Worm (Caenorhabditis elegans): ENCODE results near the gene Y73B6BL.288.

The Y73B6BL.288 gene

ce11 chrIV:6337353-6337752 lies 5.0 kb downstream of the Y73B6BL.288 start, which contains the start of gene ipla-6:
Gene ipla-6 (plus strand): TSS chrIV:6337653.
- TF ChIP-seq ceh-43 (GFP tag; optimal IDR thresholded peaks at IDR 0.05) (no peak), nhr-2 (tag; optimal IDR thresholded peaks at IDR 0.05) (no peak), sem-2 (GFP tag; optimal IDR thresholded peaks at IDR 0.05) (no peak), flh-1 (GFP tag; optimal IDR thresholded peaks at IDR 0.05) (no peak)

- TF ChIP-seq ceh-43 (GFP tag; optimal IDR thresholded peaks at IDR 0.05) (no peak), nhr-28 (tag; optimal IDR thresholded peaks at IDR 0.05) (no peak), nhr-2 (tag; optimal IDR thresholded peaks at IDR 0.05) (no peak), zip-8 (tag; optimal IDR thresholded peaks at IDR 0.05) (peak; percentile 43), nhr-76 (tag; optimal IDR thresholded peaks at IDR 0.05) (no peak), tbx-8 (GFP tag; optimal IDR thresholded peaks at IDR 0.05) (no peak), ceh-39 (tag; optimal IDR thresholded peaks at IDR 0.05) (no peak), mep-1 (tag; optimal IDR thresholded peaks at IDR 0.05) (peak; percentile 20), elt-3 (tag; optimal IDR thresholded peaks at IDR 0.05) (peak; percentile 61), unc-62 (GFP tag; optimal IDR thresholded peaks at IDR 0.05) (peak; percentile 78), unc-39 (tag; optimal IDR thresholded peaks at IDR 0.05) (no peak), unc-120 (tag; optimal IDR thresholded peaks at IDR 0.05; ENCODE audit: poor library complexity, severe bottlenecking) (peak; percentile 39), ces-1 (GFP tag; optimal IDR thresholded peaks at IDR 0.05) (peak; percentile 77), cnd-1 (tag; optimal IDR thresholded peaks at IDR 0.05) (peak; percentile 15), elt-1 (tag; optimal IDR thresholded peaks at IDR 0.05; ENCODE audit: borderline replicate concordance, insufficient read depth) (no peak), ham-2 (GFP tag; optimal IDR thresholded peaks at IDR 0.05) (peak; percentile 22), sptf-1 (tag; optimal IDR thresholded peaks at IDR 0.05) (no peak), drap-1 (GFP tag; optimal IDR thresholded peaks at IDR 0.05) (peak; percentile 0), nhr-12 (tag; optimal IDR thresholded peaks at IDR 0.05) (no peak), lsy-2 (tag; optimal IDR thresholded peaks at IDR 0.05) (peak; percentile 39), ztf-11 (tag; optimal IDR thresholded peaks at IDR 0.05) (no peak), lin-32 (GFP tag; optimal IDR thresholded peaks at IDR 0.05) (no peak), lin-13 (tag; optimal IDR thresholded peaks at IDR 0.05) (peak; percentile 22), blmp-1 (tag; optimal IDR thresholded peaks at IDR 0.05) (peak; percentile 4), hlh-1 (tag; optimal IDR thresholded peaks at IDR 0.05) (no peak), pha-4 (tag; optimal IDR thresholded peaks at IDR 0.05) (peak; percentile 70), sem-2 (GFP tag; optimal IDR thresholded peaks at IDR 0.05) (no peak), M03D4.4 (tag; optimal IDR thresholded peaks at IDR 0.05) (peak; percentile 6), nhr-237 (tag; optimal IDR thresholded peaks at IDR 0.05) (peak; percentile 33), bed-3 (GFP tag; optimal IDR thresholded peaks at IDR 0.05) (no peak), snpc-4 (tag; optimal IDR thresholded peaks at IDR 0.05) (no peak), mab-5 (tag; optimal IDR thresholded peaks at IDR 0.05) (no peak)
Measured at ce11 chrIV:6336748-6337147, 5.6 kb downstream of the Y73B6BL.288 start.

- TF ChIP-seq ces-1 (GFP tag; optimal IDR thresholded peaks at IDR 0.05) (peak; percentile 9), ceh-43 (GFP tag; optimal IDR thresholded peaks at IDR 0.05) (no peak)
Measured at ce11 chrIV:6335908-6336307, 6.4 kb downstream of the Y73B6BL.288 start, which contains the start of gene mif-4. Gene mif-4 (minus strand): TSS chrIV:6335994.

- TF ChIP-seq mls-2 (tag; optimal IDR thresholded peaks at IDR 0.05) (no peak), flh-1 (GFP tag; optimal IDR thresholded peaks at IDR 0.05) (no peak), elt-1 (tag; optimal IDR thresholded peaks at IDR 0.05; ENCODE audit: borderline replicate concordance, insufficient read depth) (no peak), sem-2 (GFP tag; optimal IDR thresholded peaks at IDR 0.05) (no peak), ces-1 (GFP tag; optimal IDR thresholded peaks at IDR 0.05) (no peak), snpc-4 (tag; optimal IDR thresholded peaks at IDR 0.05) (no peak), unc-62 (GFP tag; optimal IDR thresholded peaks at IDR 0.05) (no peak), unc-39 (tag; optimal IDR thresholded peaks at IDR 0.05) (no peak), ztf-11 (tag; optimal IDR thresholded peaks at IDR 0.05) (no peak), zip-8 (tag; optimal IDR thresholded peaks at IDR 0.05) (no peak), ham-2 (GFP tag; optimal IDR thresholded peaks at IDR 0.05) (no peak), pha-4 (tag; optimal IDR thresholded peaks at IDR 0.05) (no peak)
Measured at ce11 chrIV:6333915-6334314, 8.4 kb downstream of the Y73B6BL.288 start, which contains the start of gene blos-2. Gene blos-2 (plus strand): TSS chrIV:6334215.

Data from whole organism, mixed stage, embryonic.